Worm (Caenorhabditis elegans): ENCODE results near the gene sri-9.

Gene sri-9

DNA sequence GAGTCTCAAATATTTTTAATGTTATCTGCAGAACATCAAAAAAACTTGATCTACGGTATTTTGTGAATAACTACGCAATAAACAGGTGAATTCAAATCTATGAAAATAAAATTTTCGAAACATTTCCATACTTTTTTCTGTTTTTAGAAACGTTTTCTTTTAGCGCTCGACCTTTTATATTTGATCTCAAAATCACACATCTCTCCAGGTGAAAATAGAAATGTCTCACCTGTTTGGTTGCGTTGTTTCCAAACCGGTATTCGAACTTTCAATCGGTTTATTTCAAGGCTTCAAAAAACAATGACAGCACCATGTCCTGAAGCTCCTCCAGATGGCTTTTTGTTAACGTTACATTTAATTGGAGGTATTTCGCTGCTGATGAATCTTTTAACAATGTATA is at the start of gene sri-9:
sri-9 (plus strand) TSS at position 301 of the 400 bp plus-strand sequence.
- no peak for TF ChIP-seq unc-62 (GFP tag; optimal IDR thresholded peaks at IDR 0.05)

DNA sequence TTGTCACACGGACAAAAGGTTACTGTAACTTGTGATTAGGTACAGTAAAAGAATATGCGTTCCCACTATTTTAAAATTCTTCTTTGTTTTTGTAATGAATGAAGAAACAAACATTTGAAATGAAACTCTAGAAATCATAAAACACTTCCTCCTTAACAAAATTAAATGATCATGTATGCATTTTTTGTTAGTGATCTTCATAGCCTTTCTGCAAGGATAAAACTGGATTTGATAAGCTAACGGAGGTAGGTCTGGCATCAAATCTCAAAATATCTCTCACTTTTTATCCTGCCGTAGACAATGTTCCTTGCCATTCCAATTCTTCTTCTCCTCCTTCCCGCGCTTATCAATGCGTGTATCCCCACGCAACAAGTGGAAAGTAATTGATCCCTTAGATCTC is 49.8 kb upstream of the sri-9 start, which contains the start of gene clec-238:
clec-238 (plus strand) TSS at position 301 of the 400 bp plus-strand sequence.
- TF ChIP-seq unc-62 (GFP tag; optimal IDR thresholded peaks at IDR 0.05) = no peak

DNA sequence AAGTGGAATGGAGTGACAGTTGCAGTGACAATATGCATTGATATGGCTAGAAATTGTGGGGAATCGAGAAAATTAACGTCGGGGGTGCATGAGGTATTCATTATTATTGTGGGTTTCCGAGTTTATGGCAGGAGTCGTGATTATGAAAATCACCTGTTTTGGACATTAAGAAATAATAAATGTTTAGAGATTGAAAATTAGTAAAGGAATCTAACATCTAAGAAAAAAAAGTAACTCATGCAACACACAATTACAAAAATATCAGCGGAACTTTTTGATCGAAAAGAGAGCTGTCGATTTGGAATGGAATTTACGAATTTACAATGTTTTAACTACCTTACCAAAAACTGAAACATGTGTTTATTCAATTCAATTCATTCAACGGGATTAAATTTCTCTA is 46.5 kb upstream of the sri-9 start, which contains the start of gene srh-206:
srh-206 (minus strand) TSS at position 101 of the 400 bp plus-strand sequence.
- no peak for TF ChIP-seq unc-62 (GFP tag; optimal IDR thresholded peaks at IDR 0.05)

DNA sequence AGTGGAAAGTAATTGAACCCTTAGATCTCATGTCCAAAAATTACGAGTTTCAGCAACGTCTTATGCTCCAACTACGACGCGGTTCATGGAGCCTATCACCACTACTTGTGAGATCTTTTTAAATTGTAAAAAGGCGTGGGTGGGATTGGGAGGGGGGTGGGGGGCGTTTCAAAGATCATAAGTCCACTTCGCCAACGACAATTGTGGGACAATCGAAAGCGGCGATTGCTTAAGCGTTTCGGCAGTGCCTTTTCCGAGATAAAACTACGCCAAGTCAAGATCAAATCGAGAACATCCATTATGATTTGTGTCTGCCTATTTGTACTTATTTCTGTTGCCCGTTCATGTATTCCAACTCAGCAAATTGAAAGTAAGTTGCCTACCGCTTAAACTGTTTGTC is 45.0 kb upstream of the sri-9 start, which contains the start of gene clec-239:
clec-239 (plus strand) TSS at position 301 of the 400 bp plus-strand sequence.
- TF ChIP-seq unc-62 (GFP tag; optimal IDR thresholded peaks at IDR 0.05) = no peak

DNA sequence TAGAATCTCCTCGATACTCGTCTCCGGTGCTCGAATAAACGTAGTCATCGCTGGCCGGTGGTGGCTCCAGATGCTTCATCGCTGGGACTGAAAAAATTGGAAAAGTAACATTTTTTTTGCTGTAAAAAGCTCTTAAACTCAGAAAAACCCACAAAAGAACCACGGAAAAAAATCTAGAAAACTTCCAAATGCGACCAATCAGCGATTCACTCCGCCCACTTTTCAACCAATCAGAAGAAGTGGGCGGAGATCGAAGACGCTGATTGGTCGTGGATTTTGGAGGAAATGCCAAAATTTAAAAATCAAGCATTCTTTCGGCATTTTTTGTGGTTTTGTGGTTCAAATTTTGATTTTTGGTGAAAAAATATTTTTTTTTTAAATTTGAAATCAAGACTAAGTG is 42.3 kb upstream of the sri-9 start:
- no peak for TF ChIP-seq unc-62 (GFP tag; optimal IDR thresholded peaks at IDR 0.05)

DNA sequence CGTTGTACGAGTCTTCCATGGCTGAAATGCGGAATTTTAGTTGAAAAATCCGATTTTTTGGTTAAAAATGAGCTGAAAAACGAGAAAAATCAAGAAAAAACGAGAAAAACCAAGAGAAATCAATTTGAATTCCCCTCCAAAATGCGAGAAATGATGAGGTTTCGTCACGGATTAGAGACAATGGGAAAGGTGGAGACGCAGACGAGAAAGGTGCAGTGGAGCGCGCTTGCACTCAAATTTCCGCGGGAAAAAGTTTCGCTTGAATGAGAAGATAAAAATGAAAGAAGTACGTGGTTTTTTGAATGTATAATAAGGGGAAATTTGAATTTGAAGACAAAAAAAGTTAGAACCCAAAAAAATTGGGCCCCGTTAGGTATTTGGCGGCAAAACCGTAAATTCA is 35.6 kb upstream of the sri-9 start, which contains the start of gene efl-1:
efl-1 (minus strand) TSS at position 21 of the 400 bp plus-strand sequence.
- TF ChIP-seq unc-62 (GFP tag; optimal IDR thresholded peaks at IDR 0.05) = no peak

DNA sequence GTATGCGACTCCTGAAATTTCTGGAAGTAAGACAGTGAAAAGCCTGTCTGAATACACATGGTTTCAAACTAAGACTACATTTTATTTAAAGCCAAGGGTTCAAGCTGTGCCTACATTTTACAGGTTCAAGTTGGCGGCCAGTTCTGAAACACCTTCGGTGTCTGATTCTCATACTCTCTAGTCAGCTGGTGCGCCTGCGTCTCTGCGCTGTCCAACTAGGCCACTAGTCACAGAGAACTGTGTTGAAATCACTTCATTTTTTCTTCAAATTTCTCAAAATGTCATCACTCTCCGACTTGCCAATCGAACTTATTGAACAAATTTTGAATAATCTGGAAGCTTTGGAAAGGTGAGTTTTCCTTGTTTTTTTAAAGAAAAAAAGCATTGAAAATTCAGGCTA is 34.6 kb upstream of the sri-9 start, which contains the start of gene fbxa-90:
fbxa-90 (plus strand) TSS at position 179 of the 400 bp plus-strand sequence.
- no peak for TF ChIP-seq unc-62 (GFP tag; optimal IDR thresholded peaks at IDR 0.05)

DNA sequence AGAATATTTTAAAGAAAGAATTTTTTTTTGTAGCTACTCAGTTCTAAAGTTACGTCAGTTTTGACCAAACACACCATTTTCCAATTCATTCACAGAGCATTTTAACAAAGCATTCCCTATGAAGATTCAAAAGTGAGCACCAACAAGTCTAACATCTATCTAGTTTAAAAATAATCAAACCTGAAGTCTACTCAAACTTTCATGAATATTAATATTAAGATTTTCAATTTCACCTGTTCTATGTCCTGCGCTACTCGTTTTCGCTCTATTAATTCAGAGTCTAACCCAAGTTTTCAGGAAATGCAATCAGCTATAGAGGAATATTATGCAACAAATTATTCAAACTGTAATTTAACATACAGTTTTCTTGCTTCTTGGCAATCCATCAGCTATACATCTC is 29.1 kb upstream of the sri-9 start, which contains the start of gene srh-119:
srh-119 (plus strand) TSS at position 301 of the 400 bp plus-strand sequence.
- no peak for TF ChIP-seq unc-62 (GFP tag; optimal IDR thresholded peaks at IDR 0.05)

DNA sequence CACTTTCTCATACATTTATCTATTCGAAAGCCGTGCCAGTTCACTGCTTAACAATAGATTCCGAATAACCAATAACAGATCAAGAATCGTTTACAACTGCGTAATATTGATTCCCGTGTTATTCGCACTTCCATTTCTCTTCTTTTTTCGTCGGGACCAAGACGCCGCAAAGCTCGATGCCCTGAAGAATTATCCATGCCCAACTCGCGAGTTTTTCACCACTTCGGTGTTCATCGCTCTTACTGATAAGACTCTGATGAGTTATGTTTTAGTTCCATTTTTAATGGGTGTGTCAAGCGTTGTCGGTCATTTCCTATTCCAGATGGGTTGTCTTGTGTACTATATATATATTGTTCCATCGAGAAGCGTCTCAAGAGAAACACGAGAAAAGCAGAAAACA is 27.9 kb upstream of the sri-9 start:
- no peak for TF ChIP-seq unc-62 (GFP tag; optimal IDR thresholded peaks at IDR 0.05)

DNA sequence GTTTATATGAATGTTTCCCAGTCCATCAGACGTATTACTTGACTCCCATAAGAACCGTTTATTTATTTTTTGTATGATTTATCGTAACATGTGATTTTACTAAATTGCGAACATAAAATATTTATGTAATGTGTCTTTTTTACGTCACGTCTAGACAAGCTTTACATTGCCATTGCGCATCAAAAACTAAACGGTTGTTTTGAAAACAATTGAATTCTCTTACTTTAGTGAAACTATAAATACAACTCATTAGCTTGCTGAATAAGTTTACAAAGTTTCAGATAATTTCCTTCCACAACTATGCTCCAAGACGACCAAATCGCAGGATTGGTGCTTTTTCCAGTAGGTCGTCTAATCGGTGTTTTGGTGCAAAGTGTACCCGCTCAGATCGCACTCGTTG is 26.3 kb upstream of the sri-9 start, which contains the start of gene srx-54:
srx-54 (plus strand) TSS at position 301 of the 400 bp plus-strand sequence.
- TF ChIP-seq unc-62 (GFP tag; optimal IDR thresholded peaks at IDR 0.05) = no peak

DNA sequence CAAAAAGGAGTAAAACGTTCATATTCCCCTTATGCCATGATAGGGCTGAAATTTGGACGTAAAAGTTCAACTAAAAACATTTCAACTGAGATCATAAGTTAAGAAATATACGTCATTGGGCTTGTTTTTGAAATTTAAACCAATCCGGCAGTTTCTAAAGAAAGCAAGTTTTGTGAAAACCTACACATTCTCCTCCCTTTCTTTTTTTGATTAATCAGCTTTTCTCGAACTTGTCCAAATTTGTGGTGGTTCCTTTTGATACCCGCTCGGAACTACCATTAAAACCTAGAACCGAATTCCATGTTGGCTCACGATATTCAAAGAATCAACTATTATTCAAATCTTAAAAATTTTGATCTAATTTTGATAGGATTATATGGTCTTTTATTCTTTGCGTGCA is 20.9 kb upstream of the sri-9 start, which contains the start of gene srz-54:
srz-54 (plus strand) TSS at position 301 of the 400 bp plus-strand sequence.
- TF ChIP-seq unc-62 (GFP tag; optimal IDR thresholded peaks at IDR 0.05) = no peak

DNA sequence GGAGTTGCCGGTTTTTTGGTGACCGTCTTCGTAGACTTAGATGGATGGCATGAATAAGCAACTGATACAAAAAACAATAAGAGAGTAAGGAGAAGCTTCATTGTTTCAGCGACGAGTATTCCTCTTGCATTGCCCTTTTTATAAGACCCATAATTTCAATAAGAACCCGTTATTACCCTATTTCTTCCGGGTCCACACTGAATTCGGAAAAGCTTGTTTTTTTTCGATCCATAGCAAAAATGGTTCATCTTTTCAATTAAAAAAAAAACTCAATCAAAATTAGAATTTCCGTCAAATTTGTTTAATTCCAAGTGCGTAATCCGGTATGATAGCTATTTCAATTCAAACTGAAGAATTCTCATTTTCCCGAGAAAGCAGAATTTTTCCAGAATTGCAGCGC is 14.2 kb upstream of the sri-9 start, which contains the start of gene Y102A5C.40:
Y102A5C.40 (minus strand) TSS at position 101 of the 400 bp plus-strand sequence.
- no peak for TF ChIP-seq unc-62 (GFP tag; optimal IDR thresholded peaks at IDR 0.05)

DNA sequence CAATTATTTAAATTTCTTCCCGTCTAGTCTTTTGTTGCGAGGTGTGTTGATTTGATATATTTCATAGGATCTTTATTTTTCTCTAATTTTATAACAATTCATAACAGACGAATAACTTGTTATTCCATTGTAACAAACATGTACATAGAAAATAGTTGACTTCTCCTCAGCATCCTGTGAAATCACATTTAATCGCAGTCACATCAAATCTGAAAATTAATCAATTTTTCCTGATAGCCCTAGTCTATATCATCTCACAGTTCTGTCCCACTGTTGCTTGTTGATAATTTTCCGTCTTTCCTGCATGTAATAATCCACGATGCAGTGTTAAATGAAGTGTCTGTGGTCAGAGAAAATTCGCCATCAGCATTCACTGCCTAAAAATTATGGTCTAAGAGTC is 13.5 kb upstream of the sri-9 start:
- no peak for TF ChIP-seq unc-62 (GFP tag; optimal IDR thresholded peaks at IDR 0.05)

DNA sequence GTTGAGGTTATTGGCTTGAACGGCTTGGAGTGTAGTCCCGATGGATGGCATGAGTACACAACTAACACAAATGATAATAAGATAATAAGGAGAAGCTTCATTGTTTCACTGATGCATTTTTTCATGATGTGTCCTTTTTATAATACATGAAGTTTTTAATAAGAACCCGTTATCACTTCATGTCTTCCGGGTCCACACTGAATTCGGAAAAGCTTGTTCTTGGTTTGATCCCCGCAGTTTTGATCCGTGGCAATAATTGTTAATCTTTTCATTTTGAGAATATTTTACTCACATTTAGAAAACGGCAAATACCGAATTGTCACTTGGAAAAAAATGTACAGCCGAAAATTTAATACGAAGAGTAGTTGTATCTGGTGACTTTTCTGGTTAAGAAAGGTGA is 12.7 kb upstream of the sri-9 start, which contains the start of gene Y102A5C.27:
Y102A5C.27 (minus strand) TSS at position 101 of the 400 bp plus-strand sequence.
- TF ChIP-seq unc-62 (GFP tag; optimal IDR thresholded peaks at IDR 0.05) = no peak

DNA sequence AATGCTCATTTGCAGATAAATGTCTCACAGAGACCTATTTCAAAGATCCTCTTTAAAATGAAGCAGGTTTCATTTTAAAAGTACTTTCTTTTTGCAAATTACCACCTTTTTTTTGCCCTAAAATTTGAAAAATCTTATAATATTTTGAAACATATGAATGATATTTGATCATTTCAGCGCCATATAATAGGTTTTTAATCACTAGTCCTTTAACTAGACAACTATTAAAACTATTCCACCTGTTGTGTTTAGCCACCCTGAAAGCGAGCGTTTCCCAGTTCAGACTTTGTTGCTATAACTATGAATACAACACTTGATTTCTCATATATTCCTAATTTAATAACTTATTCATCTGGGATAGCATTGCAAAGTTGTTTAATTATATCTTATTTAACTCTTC is 9.5 kb upstream of the sri-9 start, which contains the start of gene srz-95:
srz-95 (plus strand) TSS at position 301 of the 400 bp plus-strand sequence.
- TF ChIP-seq unc-62 (GFP tag; optimal IDR thresholded peaks at IDR 0.05) = no peak

DNA sequence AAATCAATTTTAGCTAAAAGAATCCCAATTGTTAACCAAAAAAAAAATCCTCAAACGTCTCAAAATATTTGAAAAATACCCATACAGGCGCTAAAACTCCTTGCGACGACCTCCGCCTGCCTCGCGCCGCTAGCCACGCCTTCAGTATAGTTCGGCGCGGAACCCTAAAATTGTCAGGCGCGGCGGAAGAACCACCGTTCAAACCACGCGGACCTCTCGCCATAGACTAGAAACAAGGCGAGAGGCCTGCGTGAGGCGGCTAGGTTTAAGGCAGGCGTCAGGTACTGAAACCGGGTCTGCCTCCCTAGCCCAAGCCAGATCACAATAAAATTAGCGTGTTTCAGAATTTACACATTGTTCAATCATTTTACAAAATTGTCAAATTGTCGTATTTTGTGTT is 8.9 kb upstream of the sri-9 start:
- no peak for TF ChIP-seq unc-62 (GFP tag; optimal IDR thresholded peaks at IDR 0.05)

DNA sequence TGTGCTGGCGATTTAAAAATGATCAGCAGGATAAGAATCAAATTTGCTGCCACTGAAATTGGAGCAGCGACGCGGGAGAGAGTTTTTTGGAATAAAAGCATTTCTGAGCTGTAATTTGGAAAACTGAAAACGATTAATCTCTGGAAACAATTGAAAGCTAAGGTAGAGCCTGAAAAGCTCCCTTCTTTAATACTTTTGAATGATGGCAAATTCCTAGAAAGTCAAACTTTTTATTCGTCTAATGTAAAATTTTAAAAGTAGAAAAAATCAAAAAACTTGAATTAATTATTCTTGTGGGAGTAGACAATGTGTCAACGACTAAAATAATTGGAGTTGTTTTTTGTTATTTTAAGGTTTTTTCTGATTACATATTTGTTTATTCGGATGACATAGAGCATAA is 1.1 kb upstream of the sri-9 start, which contains the start of gene str-217:
str-217 (minus strand) TSS at position 101 of the 400 bp plus-strand sequence.
- TF ChIP-seq unc-62 (GFP tag; optimal IDR thresholded peaks at IDR 0.05) = no peak
